Worm (Caenorhabditis elegans): ENCODE measurements around the gene F48D6.4.

- TF ChIP-seq swsn-7 (tag; optimal IDR thresholded peaks at IDR 0.05) (no peak), nhr-28 (tag; optimal IDR thresholded peaks at IDR 0.05) (no peak), hpl-2 (GFP tag; optimal IDR thresholded peaks at IDR 0.05) (no peak), alr-1 (tag; optimal IDR thresholded peaks at IDR 0.05; ENCODE audit: borderline replicate concordance) (no peak), jun-1 (tag; optimal IDR thresholded peaks at IDR 0.05) (no peak), unc-62 (GFP tag; optimal IDR thresholded peaks at IDR 0.05) (no peak), F16B12.6 (tag; optimal IDR thresholded peaks at IDR 0.05) (no peak), sptf-1 (tag; optimal IDR thresholded peaks at IDR 0.05) (no peak)
Observed at ce11 chrX:4279294-4279782, 32.3 kb upstream of the F48D6.4 start, which contains the start of the genes twk-28 and ets-9.
